Fruit fly (Drosophila melanogaster) whole organism, embryonic: ENCODE results near the gene p24-1.
A peak's percentile ranks its signal among the peaks of the same experiment; 100 is the strongest.

Source experiments
- Asciz ChIP-seq: fragments of 200-800 bp; sonication (Bioruptor generic); optimal IDR thresholded peaks from 2 replicates; lab custom pipeline; 2017; ENCODE audit warnings: missing biosample characterization, mild to moderate bottlenecking, missing genetic modification characterization, missing genetic modification reagents
- Awh ChIP-seq: fragments of 200-800 bp; sonication (Bioruptor generic); IDR thresholded peaks from 2 replicates; pipeline ENCODE4, ENCODE4 v1.3.6; 2022; ENCODE audit warnings: missing biosample characterization, missing genetic modification characterization
- Bdp1 ChIP-seq: fragments of 200-800 bp; sonication (Bioruptor generic); optimal IDR thresholded peaks from 3 replicates; lab custom pipeline; 2016; ENCODE audit warnings: missing biosample characterization, missing genetic modification characterization
- CG10565 ChIP-seq: fragments of 200-800 bp; sonication (Bioruptor generic); optimal IDR thresholded peaks from 3 replicates; lab custom pipeline; 2016; ENCODE audit warnings: missing biosample characterization, mild to moderate bottlenecking, missing genetic modification characterization
- CG12299 ChIP-seq: fragments of 200-800 bp; sonication (Bioruptor generic); optimal IDR thresholded peaks from 2 replicates; lab custom pipeline; 2018; ENCODE audit warnings: missing biosample characterization, mild to moderate bottlenecking, missing genetic modification characterization
- CG13624 ChIP-seq: fragments of 200-800 bp; sonication (Bioruptor generic); optimal IDR thresholded peaks from 2 replicates; lab custom pipeline; 2016; ENCODE audit warnings: missing biosample characterization, missing genetic modification characterization
- CG14014 ChIP-seq: fragments of 200-800 bp; sonication (Bioruptor generic); IDR thresholded peaks from 2 replicates; pipeline ENCODE4 v1.3.6; 2022; ENCODE audit warnings: missing biosample characterization, missing genetic modification characterization
- CG14860 ChIP-seq: fragments of 200-800 bp; sonication (Bioruptor generic); IDR thresholded peaks from 3 replicates; pipeline ENCODE4 v1.3.6; 2022; ENCODE audit warnings: missing biosample characterization, missing genetic modification characterization; ENCODE audit not compliant: partially characterized antibody
- CG15011 ChIP-seq: fragments of 200-800 bp; sonication (Bioruptor generic); optimal IDR thresholded peaks from 3 replicates; lab custom pipeline; 2018; ENCODE audit warnings: missing biosample characterization, mild to moderate bottlenecking, missing genetic modification characterization
- CG15073 ChIP-seq: fragments of 200-800 bp; sonication (Bioruptor generic); optimal IDR thresholded peaks from 2 replicates; lab custom pipeline; 2016; ENCODE audit warnings: missing biosample characterization, missing genetic modification characterization
- CG15479 ChIP-seq: fragments of 200-800 bp; sonication (Bioruptor generic); optimal IDR thresholded peaks from 3 replicates; lab custom pipeline; 2019; ENCODE audit warnings: missing biosample characterization, mild to moderate bottlenecking, missing genetic modification characterization, moderate library complexity
- CG16815 ChIP-seq: fragments of 200-800 bp; sonication (Bioruptor generic); optimal IDR thresholded peaks from 3 replicates; lab custom pipeline; 2017; ENCODE audit warnings: missing biosample characterization, mild to moderate bottlenecking, missing genetic modification characterization
- CG17912 ChIP-seq: fragments of 200-800 bp; sonication (Bioruptor generic); optimal IDR thresholded peaks from 2 replicates; lab custom pipeline; 2018; ENCODE audit warnings: missing biosample characterization, mild to moderate bottlenecking, missing genetic modification characterization
- CG18764 ChIP-seq: fragments of 200-800 bp; sonication (Bioruptor generic); optimal IDR thresholded peaks from 3 replicates; lab custom pipeline; 2016; ENCODE audit warnings: missing biosample characterization, missing genetic modification characterization
- CG2875 ChIP-seq: fragments of 200-800 bp; sonication (Bioruptor generic); optimal IDR thresholded peaks from 2 replicates; lab custom pipeline; 2017; ENCODE audit warnings: missing biosample characterization, mild to moderate bottlenecking, missing genetic modification characterization, missing genetic modification reagents
- CG31224 ChIP-seq: fragments of 200-800 bp; sonication (Bioruptor generic); IDR thresholded peaks from 2 replicates; pipeline ENCODE4 v1.3.6; 2022; ENCODE audit warnings: missing biosample characterization, missing genetic modification characterization
- CG31441 ChIP-seq: fragments of 200-800 bp; sonication (Bioruptor generic); IDR thresholded peaks from 2 replicates; pipeline ENCODE4 v1.3.6; 2022; ENCODE audit warnings: missing biosample characterization, missing genetic modification characterization
- CG3163 ChIP-seq: fragments of 200-800 bp; sonication (Bioruptor generic); optimal IDR thresholded peaks from 3 replicates; lab custom pipeline; 2016; ENCODE audit warnings: missing biosample characterization, missing genetic modification characterization
- CG3407 ChIP-seq: fragments of 200-800 bp; sonication (Bioruptor generic); optimal IDR thresholded peaks from 2 replicates; lab custom pipeline; 2018; ENCODE audit warnings: missing biosample characterization, mild to moderate bottlenecking, missing genetic modification characterization
- CG34224 ChIP-seq: fragments of 200-800 bp; sonication (Bioruptor generic); IDR thresholded peaks from 3 replicates; pipeline ENCODE4 v1.3.6; 2022; ENCODE audit warnings: missing biosample characterization, missing genetic modification characterization; ENCODE audit not compliant: partially characterized antibody
- CG34376 ChIP-seq: fragments of 200-800 bp; sonication (Bioruptor generic); optimal IDR thresholded peaks from 2 replicates; lab custom pipeline; 2018; ENCODE audit warnings: missing biosample characterization, mild to moderate bottlenecking, missing genetic modification characterization
- CG4854 ChIP-seq: fragments of 200-800 bp; sonication (Bioruptor generic); optimal IDR thresholded peaks from 2 replicates; lab custom pipeline; 2016; ENCODE audit warnings: missing biosample characterization, missing genetic modification characterization, inconsistent platforms
- CG6175 ChIP-seq: fragments of 200-800 bp; sonication (Bioruptor generic); IDR thresholded peaks from 3 replicates; pipeline ENCODE4 v1.3.6; 2022; ENCODE audit warnings: missing biosample characterization, missing genetic modification characterization
- D ChIP-seq, 2 experiments: fragments of 200-800 bp in 1 of 2; fragments of >200 bp in 1 of 2; sonication (Bioruptor generic) in 1 of 2; optimal IDR thresholded peaks; 2 replicates in 1 of 2; 3 replicates in 1 of 2; lab custom pipeline; 2017; ENCODE audit warnings: mild to moderate bottlenecking in 1 of 2, missing biosample characterization in 1 of 2, missing genetic modification characterization in 1 of 2, missing genetic modification reagents in 1 of 2
- Dbx ChIP-seq: fragments of 200-800 bp; sonication (Bioruptor generic); IDR thresholded peaks from 3 replicates; pipeline ENCODE4 v1.3.6; 2022; ENCODE audit warnings: missing biosample characterization, missing genetic modification characterization
- Gsc ChIP-seq: fragments of 200-800 bp; sonication (Bioruptor generic); IDR thresholded peaks from 2 replicates; pipeline ENCODE4 v1.3.6; 2022; ENCODE audit warnings: missing biosample characterization, missing genetic modification characterization
- Gug ChIP-seq: fragments of 200-800 bp; sonication (Bioruptor generic); IDR thresholded peaks from 4 replicates; pipeline ENCODE4 v1.3.6; 2022; ENCODE audit warnings: missing biosample characterization, missing genetic modification characterization
- MTF-1 ChIP-seq: fragments of 200-800 bp; sonication (Bioruptor generic); optimal IDR thresholded peaks from 2 replicates; lab custom pipeline; 2018; ENCODE audit warnings: missing biosample characterization, mild to moderate bottlenecking, missing genetic modification characterization, borderline replicate concordance
- Med ChIP-seq: fragments of 200-800 bp; sonication (Bioruptor generic); peaks from one replicate; lab custom pipeline; 2016; ENCODE audit warnings: missing biosample characterization, missing genetic modification characterization, mild to moderate bottlenecking, inconsistent platforms, moderate library complexity
- Meics ChIP-seq: fragments of 200-800 bp; sonication (Bioruptor generic); optimal IDR thresholded peaks from 2 replicates; lab custom pipeline; 2017; ENCODE audit warnings: missing biosample characterization, mild to moderate bottlenecking, missing genetic modification characterization
- Oaz ChIP-seq: fragments of 200-800 bp; sonication (Bioruptor generic); IDR thresholded peaks from 2 replicates; pipeline ENCODE4 v1.3.6; 2022; ENCODE audit warnings: missing biosample characterization, missing genetic modification characterization
- cas ChIP-seq: fragments of 200-800 bp; sonication (Bioruptor generic); IDR thresholded peaks from 2 replicates; pipeline ENCODE4 v1.3.6; 2022; ENCODE audit warnings: missing biosample characterization, missing genetic modification characterization
- chinmo ChIP-seq: fragments of 200-800 bp; sonication (Bioruptor generic); IDR thresholded peaks from 4 replicates; pipeline ENCODE4 v1.3.6; 2022; ENCODE audit warnings: missing biosample characterization, missing genetic modification characterization; ENCODE audit not compliant: partially characterized antibody
- ci ChIP-seq: fragments of 200-800 bp; sonication (Bioruptor generic); IDR thresholded peaks from 3 replicates; pipeline ENCODE4 v1.3.6; 2022; ENCODE audit warnings: missing biosample characterization, missing genetic modification characterization
- crol ChIP-seq: fragments of 200-800 bp; sonication (Bioruptor generic); IDR thresholded peaks from 2 replicates; pipeline ENCODE4 v1.3.6; 2022; ENCODE audit warnings: missing biosample characterization, missing genetic modification characterization
- cwo ChIP-seq: fragments of 200-800 bp; sonication (Bioruptor generic); optimal IDR thresholded peaks from 3 replicates; lab custom pipeline; 2017; ENCODE audit warnings: missing biosample characterization, missing genetic modification characterization, mild to moderate bottlenecking, moderate library complexity, missing genetic modification reagents
- dan ChIP-seq: fragments of 200-800 bp; sonication (Bioruptor generic); IDR thresholded peaks from 2 replicates; pipeline ENCODE4 v1.3.6; 2022; ENCODE audit warnings: missing biosample characterization, missing genetic modification characterization
- en ChIP-seq: fragments of 200-800 bp; sonication (Bioruptor generic); optimal IDR thresholded peaks from 2 replicates; lab custom pipeline; 2016; ENCODE audit warnings: missing biosample characterization, missing genetic modification characterization
- h ChIP-seq: fragments of >200 bp; optimal IDR thresholded peaks from 2 replicates; lab custom pipeline; 2017
- hbn ChIP-seq: fragments of 200-800 bp; sonication (Bioruptor generic); IDR thresholded peaks from 2 replicates; pipeline ENCODE4 v1.3.6; 2022; ENCODE audit warnings: missing biosample characterization, missing genetic modification characterization; ENCODE audit not compliant: partially characterized antibody
- kni ChIP-seq: fragments of 200-800 bp; sonication (Bioruptor generic); optimal IDR thresholded peaks from 3 replicates; lab custom pipeline; 2017; ENCODE audit warnings: mild to moderate bottlenecking, missing biosample characterization, missing genetic modification reagents, missing genetic modification characterization
- nom ChIP-seq: fragments of 200-800 bp; sonication (Bioruptor generic); optimal IDR thresholded peaks from 2 replicates; lab custom pipeline; 2017; ENCODE audit warnings: missing biosample characterization, missing genetic modification characterization, mild to moderate bottlenecking, moderate library complexity, missing genetic modification reagents
- sd ChIP-seq: fragments of 200-800 bp; sonication (Bioruptor generic); optimal IDR thresholded peaks from 3 replicates; lab custom pipeline; 2018; ENCODE audit warnings: missing biosample characterization, mild to moderate bottlenecking, missing genetic modification characterization, moderate library complexity
- slp2 ChIP-seq: fragments of 200-800 bp; sonication (Bioruptor generic); optimal IDR thresholded peaks from 2 replicates; lab custom pipeline; 2016; ENCODE audit warnings: missing biosample characterization, missing genetic modification characterization
- stc ChIP-seq: fragments of 200-800 bp; sonication (Bioruptor generic); IDR thresholded peaks from 2 replicates; pipeline ENCODE4 v1.3.6; 2022; ENCODE audit warnings: missing biosample characterization, missing genetic modification characterization
- z ChIP-seq: fragments of 200-800 bp; sonication (Bioruptor generic); IDR thresholded peaks from 3 replicates; pipeline ENCODE4 v1.3.6; 2022; ENCODE audit warnings: missing biosample characterization, missing genetic modification characterization

The p24-1 gene

dm6 chrX:11818047-11818766 lies 34.1 kb downstream of the p24-1 start (continued):
- TF ChIP-seq Meics (GFP tag; lab: Kevin White, UChicago) (peak; percentile 92), h (lab: Kevin White, UChicago) (no peak), MTF-1 (GFP tag; lab: Kevin White, UChicago) (peak; percentile 82), CG31224 (GFP tag; lab: Robert Waterston, UW) (peak; percentile 82), z (GFP tag; lab: Robert Waterston, UW) (peak; percentile 71; the same call in 1 of the 3 replicates), CG17912 (GFP tag; lab: Kevin White, UChicago) (peak; percentile 70), cas (GFP tag; lab: Robert Waterston, UW) (peak; percentile 86), dan (no peak; the same call in 1 of the 2 replicates), Gsc (peak; percentile 79; the same call in 1 of the 2 replicates), CG2875 (GFP tag; lab: Kevin White, UChicago) (peak; percentile 95), Dbx (GFP tag; lab: Robert Waterston, UW) (peak; percentile 83), slp2 (GFP tag; lab: Kevin White, UChicago) (peak; percentile 92), CG14860 (peak; percentile 61), CG18764 (GFP tag; lab: Kevin White, UChicago) (peak; percentile 90)

- TF ChIP-seq CG34224 (GFP tag; lab: Robert Waterston, UW): no peak
- TF ChIP-seq Oaz (GFP tag; lab: Robert Waterston, UW): no peak
- TF ChIP-seq CG10565 (GFP tag; lab: Kevin White, UChicago): no peak
- TF ChIP-seq kni (GFP tag; lab: Kevin White, UChicago): peak; percentile 28
- TF ChIP-seq sd (tag; lab: Kevin White, UChicago): peak; percentile 13
- peak; percentile 18; the same call in 1 of the 2 replicates for TF ChIP-seq crol (GFP tag; lab: Robert Waterston, UW)
- TF ChIP-seq Med (GFP tag; lab: Kevin White, UChicago): peak; percentile 50
- peak; percentile 23 for TF ChIP-seq CG13624 (GFP tag; lab: Kevin White, UChicago)
- TF ChIP-seq CG3407 (GFP tag; lab: Kevin White, UChicago): peak; percentile 6
- no peak for TF ChIP-seq CG4854
- 0 out of 2 replicates have a peak, but pooled peaks have one; percentile 9 for TF ChIP-seq stc
- TF ChIP-seq CG16815 (GFP tag; lab: Kevin White, UChicago): no peak
- TF ChIP-seq CG12299 (tag; lab: Kevin White, UChicago): peak; percentile 9
- no peak for TF ChIP-seq CG15073 (GFP tag; lab: Kevin White, UChicago)
- no peak for TF ChIP-seq Bdp1 (GFP tag; lab: Kevin White, UChicago)
- TF ChIP-seq CG15479: peak; percentile 40
- TF ChIP-seq CG14014 (GFP tag; lab: Robert Waterston, UW): 0 out of 2 replicates have a peak, but pooled peaks have one; percentile 16
- peak; percentile 48 for TF ChIP-seq CG34376 (GFP tag; lab: Kevin White, UChicago)
- no peak for TF ChIP-seq Gug (GFP tag; lab: Robert Waterston, UW)
- TF ChIP-seq D (optimal IDR thresholded peaks at IDR 0.05; lab: Kevin White, UChicago): no peak
- no peak for TF ChIP-seq D (GFP tag; optimal IDR thresholded peaks at IDR 0.05; lab: Kevin White, UChicago)
- TF ChIP-seq CG3163: peak; percentile 35
- no peak for TF ChIP-seq cwo (GFP tag; lab: Kevin White, UChicago)
- no peak for TF ChIP-seq CG6175 (GFP tag; lab: Robert Waterston, UW)
- TF ChIP-seq en (GFP tag; lab: Kevin White, UChicago): no peak
- TF ChIP-seq nom (GFP tag; lab: Kevin White, UChicago): peak; percentile 15
- TF ChIP-seq hbn: no peak
- no peak for TF ChIP-seq CG31441
- no peak for TF ChIP-seq Asciz (GFP tag; lab: Kevin White, UChicago)
- no peak for TF ChIP-seq Awh (GFP tag; lab: Robert Waterston, UW)
- TF ChIP-seq ci (GFP tag; lab: Robert Waterston, UW): peak; percentile 29; the same call in 1 of the 3 replicates
- peak; percentile 83; the same call in 1 of the 4 replicates for TF ChIP-seq chinmo (GFP tag; lab: Robert Waterston, UW)
- no peak for TF ChIP-seq CG15011 (GFP tag; lab: Kevin White, UChicago)
Measured at dm6 chrX:11817183-11817972, 35.0 kb downstream of the p24-1 start.
